Fruit fly (Drosophila melanogaster): ENCODE data around the gene Culd.
A peak's percentile ranks its signal among the peaks of the same experiment; 100 is the strongest.

Gene Culd

dm6 chr3L:8360643-8361110 is 4.6 kb upstream of the Culd start, which contains the start of gene Idh (continued):
- TF ChIP-seq toy (GFP tag; IDR thresholded peaks at IDR 0.05) (no peak), peb (GFP tag; IDR thresholded peaks at IDR 0.05) (no peak), CG11504 (tag; optimal IDR thresholded peaks at IDR 0.05) (no peak), NfI (GFP tag; optimal IDR thresholded peaks at IDR 0.05) (peak; percentile 31), Ptx1 (GFP tag; IDR thresholded peaks at IDR 0.05) (no peak), Ssrp (tag; optimal IDR thresholded peaks at IDR 0.05) (no peak), CG17912 (GFP tag; optimal IDR thresholded peaks at IDR 0.05) (no peak), Opbp (GFP tag; IDR thresholded peaks at IDR 0.05; ENCODE audit: partially characterized antibody) (0 out of 3 replicates have a peak, but pooled peaks have one; percentile 29), CG12659 (GFP tag; optimal IDR thresholded peaks at IDR 0.05) (peak; percentile 24), salm (tag; optimal IDR thresholded peaks at IDR 0.05) (peak; percentile 13), Abd-B (GFP tag; optimal IDR thresholded peaks at IDR 0.05) (peak; percentile 13), CG6765 (GFP tag; optimal IDR thresholded peaks at IDR 0.05) (no peak), CG17802 (tag; optimal IDR thresholded peaks at IDR 0.05) (no peak), Ets97D (GFP tag; optimal IDR thresholded peaks at IDR 0.05) (no peak), chm (GFP tag; IDR thresholded peaks at IDR 0.05) (no peak; the same call in 1 of the 2 replicates), ERR (GFP tag; optimal IDR thresholded peaks at IDR 0.05) (no peak), row (GFP tag; IDR thresholded peaks at IDR 0.05) (no peak), H2.0 (GFP tag; IDR thresholded peaks at IDR 0.05) (no peak), gce (GFP tag; IDR thresholded peaks at IDR 0.05) (0 out of 3 replicates have a peak, but pooled peaks have one; percentile 34), CG15514 (GFP tag; optimal IDR thresholded peaks at IDR 0.05) (peak; percentile 61), odd (GFP tag; optimal IDR thresholded peaks at IDR 0.05) (peak; percentile 29), jumu (GFP tag; optimal IDR thresholded peaks at IDR 0.05) (no peak), Spps (tag; optimal IDR thresholded peaks at IDR 0.05) (no peak), jing (GFP tag; optimal IDR thresholded peaks at IDR 0.05) (no peak), tll (GFP tag; optimal IDR thresholded peaks at IDR 0.05) (no peak), Fer1 (GFP tag; optimal IDR thresholded peaks at IDR 0.05) (no peak), PHDP (tag; optimal IDR thresholded peaks at IDR 0.05) (peak; percentile 51), CG14050 (GFP tag; IDR thresholded peaks at IDR 0.05) (no peak), Fer3 (tag; optimal IDR thresholded peaks at IDR 0.05) (peak; percentile 38), Hr51 (GFP tag; optimal IDR thresholded peaks at IDR 0.05) (peak in 1 of 2 experiments; percentile 29), Eip74EF (GFP tag; optimal IDR thresholded peaks at IDR 0.05) (peak in 1 of 2 experiments; percentile 27), Bteb2 (GFP tag; optimal IDR thresholded peaks at IDR 0.05) (no peak), HLH3B (GFP tag; IDR thresholded peaks at IDR 0.05) (no peak), CG4424 (GFP tag; optimal IDR thresholded peaks at IDR 0.05) (no peak), maf-S (GFP tag; optimal IDR thresholded peaks at IDR 0.05) (no peak), CG3838 (GFP tag; optimal IDR thresholded peaks at IDR 0.05) (no peak), so (GFP tag; IDR thresholded peaks at IDR 0.05) (no peak; the same call in 2 of the 3 replicates), lab (GFP tag; optimal IDR thresholded peaks at IDR 0.05) (peak; percentile 57), Awh (GFP tag; IDR thresholded peaks at IDR 0.05) (no peak), exex (tag; optimal IDR thresholded peaks at IDR 0.05) (peak; percentile 46), sob (GFP tag; IDR thresholded peaks at IDR 0.05) (0 out of 2 replicates have a peak, but pooled peaks have one; percentile 11), CG18764 (GFP tag; optimal IDR thresholded peaks at IDR 0.05) (no peak), Stat92E (GFP tag; optimal IDR thresholded peaks at IDR 0.05) (peak in 1 of 3 experiments; percentile 19), pzg (GFP tag; optimal IDR thresholded peaks at IDR 0.05) (peak; percentile 65), Jarid2 (GFP tag; optimal IDR thresholded peaks at IDR 0.05) (peak; percentile 88), Dll (GFP tag; IDR thresholded peaks at IDR 0.05; ENCODE audit: partially characterized antibody) (peak; percentile 36; the same call in 1 of the 4 replicates), tin (GFP tag; optimal IDR thresholded peaks at IDR 0.05) (no peak), gro (GFP tag; optimal IDR thresholded peaks at IDR 0.05) (peak; percentile 72), BEAF-32 (GFP tag; optimal IDR thresholded peaks at IDR 0.05) (peak; percentile 52)

Measured in whole organism, embryonic.